Fruit fly (Drosophila melanogaster): ENCODE results near the gene CG32152.

Gene CG32152

DNA sequence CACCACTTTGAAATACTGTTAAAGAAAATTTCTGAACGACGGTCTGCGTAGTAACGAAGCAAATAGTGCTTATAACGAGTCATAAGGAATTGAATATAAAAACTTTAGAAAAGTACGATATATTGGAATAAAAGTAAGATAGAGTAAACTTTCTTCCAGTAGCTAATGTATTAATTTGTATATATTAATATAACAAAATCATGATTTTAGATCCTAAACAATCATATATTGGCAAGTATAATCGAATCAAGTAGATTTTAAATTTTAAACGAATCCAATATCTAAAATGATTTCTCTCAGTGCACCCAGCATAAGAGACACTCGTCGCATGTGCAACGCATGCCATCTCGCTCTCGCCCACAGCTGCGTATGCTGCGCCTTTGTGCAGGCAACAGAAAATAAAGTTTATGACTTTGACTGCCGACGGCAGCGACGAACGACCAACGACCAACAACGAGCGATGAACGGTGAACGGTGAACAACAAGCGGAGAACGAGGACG is 37.5 kb upstream of the CG32152 start (continued):
- TF ChIP-seq cad (GFP tag; optimal IDR thresholded peaks at IDR 0.05) (no peak), CG16813 (GFP tag; IDR thresholded peaks at IDR 0.05; ENCODE audit: partially characterized antibody) (no peak), CG30431 (GFP tag; optimal IDR thresholded peaks at IDR 0.05) (no peak), klu (GFP tag; IDR thresholded peaks at IDR 0.05) (no peak), CG14860 (GFP tag; IDR thresholded peaks at IDR 0.05; ENCODE audit: partially characterized antibody) (no peak), CG7987 (GFP tag; optimal IDR thresholded peaks at IDR 0.05) (no peak), CG15269 (tag; optimal IDR thresholded peaks at IDR 0.05) (no peak), nerfin-2 (GFP tag; IDR thresholded peaks at IDR 0.05; ENCODE audit: partially characterized antibody) (no peak), eve (GFP tag; optimal IDR thresholded peaks at IDR 0.05) (no peak), gro (GFP tag; optimal IDR thresholded peaks at IDR 0.05) (no peak), Scr (GFP tag; IDR thresholded peaks at IDR 0.05; ENCODE audit: partially characterized antibody) (no peak), CG4282 (GFP tag; optimal IDR thresholded peaks at IDR 0.05) (no peak), zfh2 (GFP tag; optimal IDR thresholded peaks at IDR 0.05) (no peak), sisA (GFP tag; IDR thresholded peaks at IDR 0.05) (no peak), Gug (GFP tag; IDR thresholded peaks at IDR 0.05) (no peak), Antp (GFP tag; optimal IDR thresholded peaks at IDR 0.05) (no peak), CG14710 (tag; optimal IDR thresholded peaks at IDR 0.05) (peak; percentile 30), Sin3A (optimal IDR thresholded peaks at IDR 0.05) (no peak), jigr1 (GFP tag; IDR thresholded peaks at IDR 0.05) (no peak), CG1647 (GFP tag; optimal IDR thresholded peaks at IDR 0.05) (no peak), dati (GFP tag; IDR thresholded peaks at IDR 0.05) (no peak), grn (GFP tag; optimal IDR thresholded peaks at IDR 0.05) (no peak), Dip2 (GFP tag; IDR thresholded peaks at IDR 0.05) (no peak), toy (GFP tag; IDR thresholded peaks at IDR 0.05) (no peak), Bdp1 (GFP tag; optimal IDR thresholded peaks at IDR 0.05) (no peak), fd64A (GFP tag; optimal IDR thresholded peaks at IDR 0.05) (no peak), ci (GFP tag; IDR thresholded peaks at IDR 0.05) (peak; percentile 39; the same call in 1 of the 3 replicates), CG17568 (GFP tag; optimal IDR thresholded peaks at IDR 0.05) (no peak), CG4328 (GFP tag; optimal IDR thresholded peaks at IDR 0.05) (no peak), ato (GFP tag; IDR thresholded peaks at IDR 0.05; ENCODE audit: partially characterized antibody) (no peak), Neu2 (GFP tag; optimal IDR thresholded peaks at IDR 0.05; ENCODE audit: borderline replicate concordance) (no peak), unpg (GFP tag; optimal IDR thresholded peaks at IDR 0.05) (no peak), CG3847 (GFP tag; IDR thresholded peaks at IDR 0.05) (no peak), Hr3 (GFP tag; optimal IDR thresholded peaks at IDR 0.05) (no peak), CG13424 (tag; optimal IDR thresholded peaks at IDR 0.05) (no peak), hbn (GFP tag; IDR thresholded peaks at IDR 0.05; ENCODE audit: partially characterized antibody) (no peak), pum (GFP tag; optimal IDR thresholded peaks at IDR 0.05) (no peak), cwo (GFP tag; optimal IDR thresholded peaks at IDR 0.05) (no peak), MESR4 (GFP tag; optimal IDR thresholded peaks at IDR 0.05) (no peak), her (GFP tag; optimal IDR thresholded peaks at IDR 0.05) (no peak), H15 (GFP tag; IDR thresholded peaks at IDR 0.05) (no peak), pita (GFP tag; optimal IDR thresholded peaks at IDR 0.05) (no peak), Dbx (GFP tag; IDR thresholded peaks at IDR 0.05) (no peak), Meics (GFP tag; optimal IDR thresholded peaks at IDR 0.05) (peak; percentile 22), Bteb2 (GFP tag; optimal IDR thresholded peaks at IDR 0.05) (no peak), CG17186 (GFP tag; optimal IDR thresholded peaks at IDR 0.05) (no peak), CkIIα-i1 (GFP tag; IDR thresholded peaks at IDR 0.05) (no peak), odd (GFP tag; optimal IDR thresholded peaks at IDR 0.05) (no peak), Nf-YA (GFP tag; IDR thresholded peaks at IDR 0.05) (no peak), CG2116 (GFP tag; optimal IDR thresholded peaks at IDR 0.05) (no peak), CG3726 (GFP tag; IDR thresholded peaks at IDR 0.05) (no peak), dpn (GFP tag; optimal IDR thresholded peaks at IDR 0.05) (no peak)
